Fruit fly (Drosophila melanogaster): Measurements from ENCODE around the gene step.
A peak's percentile ranks its signal among the peaks of the same experiment; 100 is the strongest.

Gene step

dm6 chr2L:21756696-21757095, 570 bp downstream of the step start:
- peak; percentile 20 for TF ChIP-seq CG3032 (tag; optimal IDR thresholded peaks at IDR 0.05)
- no peak for TF ChIP-seq CG10669 (GFP tag; optimal IDR thresholded peaks at IDR 0.05)
- peak; percentile 9 for TF ChIP-seq fkh (GFP tag; optimal IDR thresholded peaks at IDR 0.05)
- TF ChIP-seq lz (GFP tag; optimal IDR thresholded peaks at IDR 0.05) = no peak

- TF ChIP-seq OdsH (GFP tag; optimal IDR thresholded peaks at IDR 0.05) (no peak), dsx (GFP tag; optimal IDR thresholded peaks at IDR 0.05; ENCODE audit: poor library complexity, severe bottlenecking) (no peak), Hr4 (GFP tag; optimal IDR thresholded peaks at IDR 0.05) (no peak), Lpt (GFP tag; optimal IDR thresholded peaks at IDR 0.05) (no peak), CG6276 (GFP tag; optimal IDR thresholded peaks at IDR 0.05) (no peak), net (GFP tag; optimal IDR thresholded peaks at IDR 0.05) (no peak)
Measured at dm6 chr2L:21755310-21755709, 2.0 kb downstream of the step start.

dm6 chr2L:21754011-21754410, 3.3 kb downstream of the step start:
- TF ChIP-seq vri (GFP tag; optimal IDR thresholded peaks at IDR 0.05) (no peak), Gug (GFP tag; IDR thresholded peaks at IDR 0.05) (no peak), CG6792 (GFP tag; optimal IDR thresholded peaks at IDR 0.05) (no peak), CG11294 (GFP tag; IDR thresholded peaks at IDR 0.05) (no peak), CG31627 (GFP tag; optimal IDR thresholded peaks at IDR 0.05) (peak; percentile 28), eg (GFP tag; IDR thresholded peaks at IDR 0.05) (no peak), dac (GFP tag; optimal IDR thresholded peaks at IDR 0.05) (no peak), CG16779 (tag; optimal IDR thresholded peaks at IDR 0.05) (no peak), svp (GFP tag) (peak; percentile 58), Hr39 (GFP tag; optimal IDR thresholded peaks at IDR 0.05) (peak; percentile 41), fd85E (GFP tag; optimal IDR thresholded peaks at IDR 0.05) (no peak), Ets96B (tag; optimal IDR thresholded peaks at IDR 0.05) (no peak), CG8319 (GFP tag; optimal IDR thresholded peaks at IDR 0.05) (no peak), CG34406 (GFP tag; optimal IDR thresholded peaks at IDR 0.05) (no peak), OdsH (GFP tag; optimal IDR thresholded peaks at IDR 0.05) (peak; percentile 32), CG4318 (GFP tag; optimal IDR thresholded peaks at IDR 0.05) (no peak), esn (GFP tag; optimal IDR thresholded peaks at IDR 0.05) (peak; percentile 33), Met (GFP tag; optimal IDR thresholded peaks at IDR 0.05) (no peak), CG3032 (tag; optimal IDR thresholded peaks at IDR 0.05) (no peak), Blimp-1 (GFP tag; optimal IDR thresholded peaks at IDR 0.05) (no peak), CG6163 (GFP tag; IDR thresholded peaks at IDR 0.05) (no peak), Lpt (GFP tag; optimal IDR thresholded peaks at IDR 0.05) (no peak), lz (GFP tag; optimal IDR thresholded peaks at IDR 0.05) (no peak), CG8632 (GFP tag; optimal IDR thresholded peaks at IDR 0.05) (no peak), CG10669 (GFP tag; optimal IDR thresholded peaks at IDR 0.05) (no peak), acj6 (GFP tag; optimal IDR thresholded peaks at IDR 0.05) (peak; percentile 16), spab (GFP tag; optimal IDR thresholded peaks at IDR 0.05) (no peak), CG15336 (GFP tag; IDR thresholded peaks at IDR 0.05) (no peak; the same call in 1 of the 2 replicates), Smox (GFP tag; optimal IDR thresholded peaks at IDR 0.05) (peak; percentile 34), cyc (GFP tag; optimal IDR thresholded peaks at IDR 0.05) (no peak), CG32006 (GFP tag; optimal IDR thresholded peaks at IDR 0.05) (peak; percentile 51), topi (GFP tag; optimal IDR thresholded peaks at IDR 0.05) (no peak), Hr4 (GFP tag; optimal IDR thresholded peaks at IDR 0.05) (peak; percentile 44), Ets21C (GFP tag; optimal IDR thresholded peaks at IDR 0.05) (no peak), CG11902 (GFP tag; optimal IDR thresholded peaks at IDR 0.05) (no peak), fd59A (GFP tag; optimal IDR thresholded peaks at IDR 0.05) (no peak), Eip78C (GFP tag) (peak; percentile 74), CG8119 (GFP tag; IDR thresholded peaks at IDR 0.05) (no peak), CG6854 (GFP tag; optimal IDR thresholded peaks at IDR 0.05) (no peak), ss (GFP tag; optimal IDR thresholded peaks at IDR 0.05) (no peak), pdm3 (GFP tag; optimal IDR thresholded peaks at IDR 0.05) (peak; percentile 47), achi (GFP tag; optimal IDR thresholded peaks at IDR 0.05) (peak; percentile 2), CG6276 (GFP tag; optimal IDR thresholded peaks at IDR 0.05) (peak; percentile 18), fkh (GFP tag; optimal IDR thresholded peaks at IDR 0.05) (no peak), net (GFP tag; optimal IDR thresholded peaks at IDR 0.05) (no peak), CG10631 (GFP tag; optimal IDR thresholded peaks at IDR 0.05) (no peak), salr (GFP tag; optimal IDR thresholded peaks at IDR 0.05) (no peak)

All from whole organism, prepupa.